Worm (Caenorhabditis elegans): Measurements from ENCODE around the gene Y75B8A.8.

Y75B8A.8 gene

DNA sequence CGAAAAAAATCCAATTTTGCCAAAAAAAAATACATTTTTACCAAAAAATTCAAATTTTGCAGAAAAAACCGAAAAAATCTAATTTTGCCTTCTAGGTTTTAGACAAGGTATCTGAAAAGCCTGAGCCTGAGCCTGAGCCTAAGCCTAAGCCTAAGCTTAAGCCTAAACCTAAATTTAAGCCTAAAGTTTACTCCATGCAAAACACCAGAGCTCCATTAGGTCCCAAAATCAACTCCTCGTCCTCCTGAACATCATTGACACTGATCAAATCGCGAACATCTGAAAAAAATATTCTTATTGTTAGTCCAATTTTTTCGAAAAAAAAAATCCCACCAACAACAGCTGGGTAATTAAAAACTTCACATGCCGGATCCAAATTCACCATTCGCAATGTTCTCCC is 57.5 kb downstream of the Y75B8A.8 start:
- TF ChIP-seq tra-4 (tag; optimal IDR thresholded peaks at IDR 0.05) (no peak), aly-1 (tag; optimal IDR thresholded peaks at IDR 0.05) (no peak), hnd-1 (tag; optimal IDR thresholded peaks at IDR 0.05) (no peak), hmbx-1 (tag; optimal IDR thresholded peaks at IDR 0.05) (no peak), tbx-11 (GFP tag; IDR thresholded peaks at IDR 0.05) (no peak), ets-7 (tag; optimal IDR thresholded peaks at IDR 0.05) (no peak), tbx-37 (GFP tag; conservative IDR thresholded peaks at IDR 0.05) (no peak)

DNA sequence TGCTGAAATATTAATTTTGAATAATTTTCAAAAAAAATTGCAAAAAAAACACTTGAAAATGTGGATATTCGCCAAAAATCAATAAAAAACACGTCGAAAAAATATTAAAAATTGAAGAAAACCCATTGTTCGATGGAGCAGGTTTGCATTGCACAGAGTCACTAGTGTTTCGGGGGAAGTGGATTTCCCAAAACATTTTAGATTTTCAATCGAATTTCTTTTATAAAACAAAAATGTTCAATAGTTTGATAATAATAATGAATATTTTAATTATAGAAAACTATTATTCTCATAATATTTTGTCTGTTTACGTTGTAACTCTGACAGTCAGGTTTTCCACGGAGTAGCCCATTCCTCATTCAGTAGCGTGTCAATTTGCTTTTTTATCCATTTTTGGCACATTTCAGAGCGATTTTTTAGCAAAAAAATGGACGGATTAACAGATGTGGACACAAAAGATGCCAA is 58.1 kb downstream of the Y75B8A.8 start, which contains the start of the genes gex-4 and gphr-1:
gex-4 (minus strand) TSS at position 2 of the 465 bp plus-strand sequence.
gphr-1 (plus strand) TSS at position 415 of the 465 bp plus-strand sequence.
- TF ChIP-seq ceh-13 (GFP tag; optimal IDR thresholded peaks at IDR 0.05) (no peak), tbx-37 (GFP tag; conservative IDR thresholded peaks at IDR 0.05) (0 out of 2 replicates have a peak, but pooled peaks have one; percentile 2)

DNA sequence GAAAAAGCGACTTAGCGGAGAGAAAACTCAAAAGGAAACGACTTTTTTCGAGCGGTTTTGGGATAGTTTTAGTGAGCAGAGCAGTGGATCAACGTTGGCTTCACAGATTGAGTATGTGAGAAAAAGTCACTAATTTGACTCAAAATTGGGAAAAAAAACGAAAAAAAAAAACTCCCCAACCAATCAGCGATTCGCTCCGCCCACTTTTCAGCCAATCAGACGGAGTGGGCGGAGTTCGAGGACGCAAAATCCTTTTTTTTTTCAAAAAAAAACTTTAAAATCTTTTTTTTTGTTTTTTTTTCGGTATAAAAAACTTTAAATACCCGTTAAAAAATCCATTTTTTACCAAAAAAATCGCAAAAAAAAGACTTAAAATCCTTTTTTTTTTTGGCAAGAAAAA is 60.3 kb downstream of the Y75B8A.8 start:
- no peak for TF ChIP-seq hmbx-1 (tag; optimal IDR thresholded peaks at IDR 0.05)
- no peak for TF ChIP-seq F13C5.2 (tag; optimal IDR thresholded peaks at IDR 0.05)
- no peak for TF ChIP-seq scrt-1 (GFP tag; IDR thresholded peaks at IDR 0.05)
- TF ChIP-seq pes-1 (GFP tag; IDR thresholded peaks at IDR 0.05), result no peak
- TF ChIP-seq ceh-36 (tag; optimal IDR thresholded peaks at IDR 0.05), result no peak
- no peak for TF ChIP-seq B0310.2 (tag; optimal IDR thresholded peaks at IDR 0.05)
- TF ChIP-seq ceh-13 (GFP tag; optimal IDR thresholded peaks at IDR 0.05), result no peak
- TF ChIP-seq tbx-11 (GFP tag; IDR thresholded peaks at IDR 0.05), result no peak

All from whole organism, early embryonic.